1 fruit fly cellular context compared by ENCODE assay signal in the genomic region with DNA sequence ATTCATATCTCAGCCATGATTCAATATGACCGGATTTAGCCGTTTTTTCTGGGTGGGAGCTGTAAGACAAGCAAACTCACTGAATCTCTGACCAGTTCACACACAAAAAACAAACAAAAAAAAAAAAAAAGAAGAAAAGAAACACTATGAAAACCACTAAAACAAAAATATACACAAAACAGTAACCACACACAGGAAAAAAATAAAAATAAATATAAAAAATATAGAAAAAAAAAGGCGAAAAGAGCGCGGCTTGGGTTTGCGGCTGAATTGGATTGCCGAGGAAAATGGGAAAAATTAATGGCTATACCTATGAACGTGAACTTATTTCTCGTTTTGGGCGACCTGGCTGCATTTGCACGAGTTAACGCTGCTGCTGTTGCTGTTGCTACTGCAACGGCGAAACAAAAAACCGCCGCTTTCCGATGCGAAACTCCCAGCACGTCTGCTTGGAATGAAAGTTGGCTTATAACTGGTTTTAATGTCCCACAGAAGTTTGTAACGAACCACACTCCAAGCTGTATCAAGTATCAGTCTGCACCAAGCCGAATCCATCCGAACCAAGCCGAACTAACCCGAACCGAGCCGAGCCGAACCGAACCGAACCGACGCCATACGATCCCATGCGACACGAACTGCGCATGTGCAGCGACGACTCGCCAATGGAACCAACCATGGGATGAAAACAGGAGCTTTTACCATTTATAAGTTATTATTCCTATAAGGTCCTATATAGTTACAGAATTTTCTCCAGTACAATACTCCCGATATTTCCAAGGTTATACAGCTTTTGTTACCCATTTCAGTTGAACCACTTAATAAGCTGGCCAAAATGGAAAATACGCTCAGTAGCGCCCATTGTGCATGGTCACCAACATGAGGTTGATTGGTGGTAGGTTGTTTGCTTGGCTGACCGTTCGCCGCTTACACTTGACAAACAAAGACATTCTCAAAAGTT.
TF ChIP-seq lines count a peak whose summit lies in the region.

fw (minus strand) TSS at position 478 of the 958 bp plus-strand sequence.

TF ChIP-seq in whole organism, embryonic, 481 proteins besides CTCF, POLR2A, EP300 and RAD21 (continued from another document):
- TF ChIP-seq prd (optimal IDR thresholded peaks at IDR 0.05; lab: Kevin White, UChicago), result no peak
- TF ChIP-seq prd (GFP tag; IDR thresholded peaks at IDR 0.05; lab: Robert Waterston, UW), result peak; percentile 47; the same call in 1 of the 3 replicates
- TF ChIP-seq zf30C (GFP tag; optimal IDR thresholded peaks at IDR 0.05; lab: Kevin White, UChicago), result no peak
- TF ChIP-seq H15 (GFP tag; IDR thresholded peaks at IDR 0.05; lab: Robert Waterston, UW), result peak; percentile 47; the same call in 1 of the 3 replicates
- TF ChIP-seq CG2678 (tag; optimal IDR thresholded peaks at IDR 0.05; lab: Kevin White, UChicago), result no peak
- TF ChIP-seq CG7987 (GFP tag; optimal IDR thresholded peaks at IDR 0.05; lab: Kevin White, UChicago), result no peak
- no peak for TF ChIP-seq Lhr (GFP tag; optimal IDR thresholded peaks at IDR 0.05; lab: Kevin White, UChicago)
- peak; percentile 63 for TF ChIP-seq unpg (GFP tag; optimal IDR thresholded peaks at IDR 0.05; lab: Kevin White, UChicago)
- TF ChIP-seq vvl (GFP tag; IDR thresholded peaks at IDR 0.05; lab: Robert Waterston, UW), result peak; percentile 65; the same call in 1 of the 2 replicates
- peak; percentile 2 for TF ChIP-seq CG16815 (GFP tag; optimal IDR thresholded peaks at IDR 0.05; lab: Kevin White, UChicago)
- peak; percentile 35 for TF ChIP-seq CG2120 (GFP tag; optimal IDR thresholded peaks at IDR 0.05; lab: Kevin White, UChicago)
- no peak for TF ChIP-seq ham (GFP tag; IDR thresholded peaks at IDR 0.05; lab: Robert Waterston, UW)
- peak; percentile 41 for TF ChIP-seq slp2 (GFP tag; optimal IDR thresholded peaks at IDR 0.05; lab: Kevin White, UChicago)
- no peak for TF ChIP-seq CG13775 (GFP tag; optimal IDR thresholded peaks at IDR 0.05; lab: Kevin White, UChicago)
- no peak for TF ChIP-seq CG6654 (GFP tag; optimal IDR thresholded peaks at IDR 0.05; lab: Kevin White, UChicago)
- no peak for TF ChIP-seq BtbVII (GFP tag; optimal IDR thresholded peaks at IDR 0.05; lab: Kevin White, UChicago)
- TF ChIP-seq CG32532 (GFP tag; IDR thresholded peaks at IDR 0.05; lab: Robert Waterston, UW), result peak; percentile 54
- TF ChIP-seq nmo (GFP tag; optimal IDR thresholded peaks at IDR 0.05; lab: Kevin White, UChicago), result no peak
- TF ChIP-seq gem (tag; optimal IDR thresholded peaks at IDR 0.05; lab: Kevin White, UChicago), result peak; percentile 50
- 0 out of 3 replicates have a peak, but pooled peaks have one; percentile 31 for TF ChIP-seq ken (GFP tag; IDR thresholded peaks at IDR 0.05; lab: Robert Waterston, UW)
- TF ChIP-seq Drgx (GFP tag; IDR thresholded peaks at IDR 0.05; lab: Robert Waterston, UW), result peak; percentile 83
- TF ChIP-seq CG34422 (GFP tag; IDR thresholded peaks at IDR 0.05; lab: Robert Waterston, UW), result 0 out of 3 replicates have a peak, but pooled peaks have one; percentile 26
- no peak for TF ChIP-seq nau (GFP tag; optimal IDR thresholded peaks at IDR 0.05; lab: Kevin White, UChicago)
- peak in 1 of 2 experiments; percentile 32 for TF ChIP-seq Pdp1 (GFP tag; optimal IDR thresholded peaks at IDR 0.05; lab: Kevin White, UChicago)
- peak; percentile 64 for TF ChIP-seq Jarid2 (GFP tag; optimal IDR thresholded peaks at IDR 0.05; lab: Kevin White, UChicago)
- peak; percentile 0 for TF ChIP-seq CG8944 (GFP tag; optimal IDR thresholded peaks at IDR 0.05; lab: Kevin White, UChicago)
- TF ChIP-seq Fer1 (GFP tag; optimal IDR thresholded peaks at IDR 0.05; lab: Kevin White, UChicago), result peak; percentile 14
- TF ChIP-seq oc (tag; optimal IDR thresholded peaks at IDR 0.05; lab: Kevin White, UChicago), result no peak
- no peak for TF ChIP-seq CG4282 (GFP tag; optimal IDR thresholded peaks at IDR 0.05; lab: Kevin White, UChicago)
- TF ChIP-seq zen2 (GFP tag; IDR thresholded peaks at IDR 0.05; lab: Robert Waterston, UW; ENCODE audit: partially characterized antibody), result no peak
- TF ChIP-seq lab (GFP tag; optimal IDR thresholded peaks at IDR 0.05; lab: Kevin White, UChicago), result peak; percentile 11
- peak; percentile 50 for TF ChIP-seq slbo (GFP tag; IDR thresholded peaks at IDR 0.05; lab: Robert Waterston, UW)
- TF ChIP-seq Deaf1 (tag; optimal IDR thresholded peaks at IDR 0.05; lab: Kevin White, UChicago), result peak; percentile 99
- TF ChIP-seq E2f2 (GFP tag; IDR thresholded peaks at IDR 0.05; lab: Robert Waterston, UW), result peak; percentile 29; the same call in 1 of the 2 replicates
- no peak for TF ChIP-seq hkb (optimal IDR thresholded peaks at IDR 0.05; lab: Kevin White, UChicago)
- peak; percentile 17; the same call in 1 of the 2 replicates for TF ChIP-seq hkb (GFP tag; IDR thresholded peaks at IDR 0.05; lab: Robert Waterston, UW)
- peak; percentile 16 for TF ChIP-seq CG7786 (GFP tag; optimal IDR thresholded peaks at IDR 0.05; lab: Kevin White, UChicago)
- peak; percentile 59 for TF ChIP-seq CG17359 (tag; optimal IDR thresholded peaks at IDR 0.05; lab: Kevin White, UChicago)
- TF ChIP-seq lmd (GFP tag; IDR thresholded peaks at IDR 0.05; lab: Robert Waterston, UW), result peak; percentile 18; the same call in 1 of the 2 replicates
- TF ChIP-seq CG31441 (GFP tag; IDR thresholded peaks at IDR 0.05; lab: Robert Waterston, UW), result peak; percentile 57; the same call in 1 of the 2 replicates
- peak; percentile 12 for TF ChIP-seq CG12071 (GFP tag; optimal IDR thresholded peaks at IDR 0.05; lab: Kevin White, UChicago)
- TF ChIP-seq otp (GFP tag; IDR thresholded peaks at IDR 0.05; lab: Robert Waterston, UW), result 0 out of 3 replicates have a peak, but pooled peaks have one; percentile 13
- no peak for TF ChIP-seq CG5245 (GFP tag; optimal IDR thresholded peaks at IDR 0.05; lab: Kevin White, UChicago)
- TF ChIP-seq CG13894 (tag; optimal IDR thresholded peaks at IDR 0.05; lab: Kevin White, UChicago), result peak; percentile 15
- no peak for TF ChIP-seq CG16779 (GFP tag; IDR thresholded peaks at IDR 0.05; lab: Robert Waterston, UW)
- TF ChIP-seq Rfx (GFP tag; IDR thresholded peaks at IDR 0.05; lab: Robert Waterston, UW), result peak; percentile 60; the same call in 1 of the 2 replicates
- peak; percentile 45 for TF ChIP-seq CG18599 (GFP tag; optimal IDR thresholded peaks at IDR 0.05; lab: Kevin White, UChicago)
- peak; percentile 20 for TF ChIP-seq CG1233 (GFP tag; optimal IDR thresholded peaks at IDR 0.05; lab: Kevin White, UChicago)
- peak; percentile 13 for TF ChIP-seq MTF-1 (GFP tag; optimal IDR thresholded peaks at IDR 0.05; lab: Kevin White, UChicago; ENCODE audit: borderline replicate concordance)
- TF ChIP-seq CG7839 (tag; optimal IDR thresholded peaks at IDR 0.05; lab: Kevin White, UChicago), result peak; percentile 38
- peak; percentile 52 for TF ChIP-seq row (GFP tag; IDR thresholded peaks at IDR 0.05; lab: Robert Waterston, UW)
- TF ChIP-seq Ets65A (GFP tag; lab: Kevin White, UChicago), result peak; percentile 80
- TF ChIP-seq PHDP (tag; optimal IDR thresholded peaks at IDR 0.05; lab: Kevin White, UChicago), result peak; percentile 38
- TF ChIP-seq Adf1 (GFP tag; IDR thresholded peaks at IDR 0.05; lab: Robert Waterston, UW), result no peak
